Fruit fly (Drosophila melanogaster): ENCODE measurements around the gene CG14050.

DNA sequence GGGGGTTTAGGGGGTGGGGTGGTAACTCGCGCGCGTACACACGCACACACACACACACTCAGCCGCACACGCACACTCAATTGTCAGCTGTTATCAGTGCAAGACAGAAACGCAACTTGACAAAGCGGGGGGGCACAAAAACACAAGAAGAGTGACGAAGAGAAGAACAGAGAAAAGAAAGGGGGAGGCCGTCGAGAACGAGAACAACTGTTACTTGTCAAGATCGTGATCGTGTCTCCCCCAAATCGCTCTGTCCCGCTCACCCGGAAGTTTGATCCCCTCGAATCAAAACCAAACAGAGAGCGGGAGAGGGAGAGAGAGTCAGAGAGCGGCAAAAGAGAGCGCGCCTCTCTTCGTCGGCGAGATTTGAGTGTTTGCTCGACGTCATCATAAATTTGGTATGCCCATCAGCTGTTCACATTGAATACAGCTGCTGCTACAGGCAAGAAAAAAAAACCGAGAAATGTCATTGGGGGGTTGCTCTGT lies 8.6 kb downstream of the CG14050 start:
- TF ChIP-seq Clk (GFP tag; optimal IDR thresholded peaks at IDR 0.05) (no peak), CG33017 (tag; optimal IDR thresholded peaks at IDR 0.05) (no peak), cnc (optimal IDR thresholded peaks at IDR 0.05) (no peak), Mnt (GFP tag; optimal IDR thresholded peaks at IDR 0.05) (peak; percentile 14), CG14711 (tag; optimal IDR thresholded peaks at IDR 0.05) (no peak), CG5204 (GFP tag; optimal IDR thresholded peaks at IDR 0.05) (no peak)
